Fruit fly (Drosophila melanogaster): ENCODE measurements around the gene CG17440.
A peak's percentile ranks its signal among the peaks of the same experiment; 100 is the strongest.

The CG17440 gene

dm6 chrX:9255964-9256520, 13.7 kb downstream of the CG17440 start, which contains the start of gene ric8a (continued):
- TF ChIP-seq unc-4 (GFP tag; IDR thresholded peaks at IDR 0.05; ENCODE audit: partially characterized antibody), result peak; percentile 76
- TF ChIP-seq crp (GFP tag; optimal IDR thresholded peaks at IDR 0.05), result no peak
- TF ChIP-seq pfk (GFP tag; optimal IDR thresholded peaks at IDR 0.05), result no peak
- no peak for TF ChIP-seq CG3407 (GFP tag; optimal IDR thresholded peaks at IDR 0.05)
- no peak for TF ChIP-seq p53 (GFP tag; optimal IDR thresholded peaks at IDR 0.05)
- TF ChIP-seq CG1602 (GFP tag; optimal IDR thresholded peaks at IDR 0.05), result no peak
- TF ChIP-seq klu (GFP tag; IDR thresholded peaks at IDR 0.05), result no peak
- no peak for TF ChIP-seq dimm (GFP tag; IDR thresholded peaks at IDR 0.05)
- no peak for TF ChIP-seq CG17186 (GFP tag; optimal IDR thresholded peaks at IDR 0.05)
- no peak for TF ChIP-seq tup (GFP tag; optimal IDR thresholded peaks at IDR 0.05)
- TF ChIP-seq Scr (GFP tag; IDR thresholded peaks at IDR 0.05; ENCODE audit: partially characterized antibody), result peak; percentile 81
- no peak for TF ChIP-seq fd96Cb (tag; optimal IDR thresholded peaks at IDR 0.05)
- TF ChIP-seq CG10267 (tag; optimal IDR thresholded peaks at IDR 0.05), result peak; percentile 34
- no peak for TF ChIP-seq lola (GFP tag; optimal IDR thresholded peaks at IDR 0.05)
- no peak for TF ChIP-seq ttk (GFP tag; IDR thresholded peaks at IDR 0.05)
- TF ChIP-seq GATAe (GFP tag; conservative IDR thresholded peaks at IDR 0.05), result no peak
- TF ChIP-seq peb (GFP tag; IDR thresholded peaks at IDR 0.05), result no peak
- TF ChIP-seq Sry-δ (GFP tag; optimal IDR thresholded peaks at IDR 0.05), result peak; percentile 51
- no peak for TF ChIP-seq CG3163 (GFP tag; optimal IDR thresholded peaks at IDR 0.05)
- TF ChIP-seq CG18262 (tag; optimal IDR thresholded peaks at IDR 0.05), result no peak
- TF ChIP-seq CG7839 (tag; optimal IDR thresholded peaks at IDR 0.05), result no peak
- no peak for TF ChIP-seq CG13624 (GFP tag; optimal IDR thresholded peaks at IDR 0.05)
- no peak for TF ChIP-seq CG6175 (GFP tag; IDR thresholded peaks at IDR 0.05)
- no peak for TF ChIP-seq Hr3 (GFP tag; optimal IDR thresholded peaks at IDR 0.05)
- TF ChIP-seq yki (optimal IDR thresholded peaks at IDR 0.05), result no peak
- TF ChIP-seq dati (GFP tag; IDR thresholded peaks at IDR 0.05), result no peak
- TF ChIP-seq grn (GFP tag; optimal IDR thresholded peaks at IDR 0.05), result no peak
- TF ChIP-seq gsb-n (tag; optimal IDR thresholded peaks at IDR 0.05), result no peak
- TF ChIP-seq knrl (GFP tag; IDR thresholded peaks at IDR 0.05; ENCODE audit: partially characterized antibody), result peak; percentile 85
- TF ChIP-seq CG10147 (GFP tag; optimal IDR thresholded peaks at IDR 0.05), result no peak
- TF ChIP-seq Blimp-1 (GFP tag; optimal IDR thresholded peaks at IDR 0.05), result no peak
- no peak for TF ChIP-seq h (optimal IDR thresholded peaks at IDR 0.05)
- peak; percentile 43; the same call in 1 of the 2 replicates for TF ChIP-seq CG32532 (GFP tag; IDR thresholded peaks at IDR 0.05)
- TF ChIP-seq CG12299 (tag; optimal IDR thresholded peaks at IDR 0.05), result no peak
- TF ChIP-seq CG15601 (tag; optimal IDR thresholded peaks at IDR 0.05), result peak; percentile 21
- no peak for TF ChIP-seq sima (GFP tag; optimal IDR thresholded peaks at IDR 0.05)
- TF ChIP-seq amos (GFP tag; IDR thresholded peaks at IDR 0.05; ENCODE audit: partially characterized antibody), result peak; percentile 85
- TF ChIP-seq CG2120 (GFP tag; optimal IDR thresholded peaks at IDR 0.05), result no peak
- no peak for TF ChIP-seq tio (GFP tag; optimal IDR thresholded peaks at IDR 0.05)
- TF ChIP-seq CG17612 (GFP tag; IDR thresholded peaks at IDR 0.05), result no peak
- no peak for TF ChIP-seq CG8478 (optimal IDR thresholded peaks at IDR 0.05)
- no peak for TF ChIP-seq CG32772 (GFP tag; IDR thresholded peaks at IDR 0.05)
- no peak for TF ChIP-seq pnt (GFP tag; optimal IDR thresholded peaks at IDR 0.05)
- TF ChIP-seq Antp (GFP tag; optimal IDR thresholded peaks at IDR 0.05), result no peak
- TF ChIP-seq CG7786 (GFP tag; optimal IDR thresholded peaks at IDR 0.05), result no peak
- no peak for TF ChIP-seq Chrac-16 (GFP tag; optimal IDR thresholded peaks at IDR 0.05)
- no peak for TF ChIP-seq ash1 (GFP tag; optimal IDR thresholded peaks at IDR 0.05)
- no peak for TF ChIP-seq sc (optimal IDR thresholded peaks at IDR 0.05)
- TF ChIP-seq sc (GFP tag; optimal IDR thresholded peaks at IDR 0.05), result no peak
- no peak for TF ChIP-seq H2.0 (GFP tag; IDR thresholded peaks at IDR 0.05)
- no peak for TF ChIP-seq Camta (GFP tag; optimal IDR thresholded peaks at IDR 0.05)
- TF ChIP-seq jing (GFP tag; optimal IDR thresholded peaks at IDR 0.05), result no peak
